Worm (Caenorhabditis elegans) whole organism, L1 larva: ENCODE measurements around the gene nphp-4.

Experiments used
- C16A3.4 ChIP-seq: fragments of 150-350 bp; optimal IDR thresholded peaks from 2 replicates; lab custom pipeline; 2014; ENCODE audit warnings: missing biosample characterization, missing genetic modification characterization
- C34B4.2 ChIP-seq: sonication (generic microtip); optimal IDR thresholded peaks from 2 replicates; lab custom pipeline; 2017; ENCODE audit warnings: mild to moderate bottlenecking, missing genetic modification characterization, missing compliant biosample characterization
- F16B12.6 ChIP-seq: fragments of 150-350 bp; optimal IDR thresholded peaks from 2 replicates; lab custom pipeline; 2014; ENCODE audit warnings: missing biosample characterization, missing genetic modification characterization
- Y116A8C.19 ChIP-seq: sonication (generic microtip); optimal IDR thresholded peaks from 2 replicates; lab custom pipeline; 2016; ENCODE audit warnings: missing compliant biosample characterization, missing genetic modification characterization, borderline replicate concordance
- aha-1 ChIP-seq: fragments of 150-350 bp; optimal IDR thresholded peaks from 2 replicates; lab custom pipeline; 2014; ENCODE audit warnings: missing biosample characterization, missing genetic modification characterization
- ama-1 ChIP-seq: fragments of 150-350 bp; optimal IDR thresholded peaks from 2 replicates; lab custom pipeline; 2014
- blmp-1 ChIP-seq: fragments of 150-350 bp; optimal IDR thresholded peaks from 2 replicates; lab custom pipeline; 2014; ENCODE audit warnings: missing biosample characterization, missing genetic modification characterization
- ceh-63 ChIP-seq: fragments of 200-800 bp; sonication (Bioruptor generic); optimal IDR thresholded peaks from 2 replicates; lab custom pipeline; 2018; ENCODE audit warnings: mild to moderate bottlenecking, missing genetic modification characterization, missing compliant biosample characterization
- ceh-8 ChIP-seq: fragments of 200-800 bp; sonication (Bioruptor generic); optimal IDR thresholded peaks from 2 replicates; lab custom pipeline; 2018; ENCODE audit warnings: mild to moderate bottlenecking, missing genetic modification characterization, moderate library complexity, missing compliant biosample characterization
- ceh-82 ChIP-seq, 3 experiments: fragments of 150-350 bp in 1 of 3; sonication (generic microtip) in 2 of 3; optimal IDR thresholded peaks; 2 replicates each; lab custom pipeline; 2014 to 2017; ENCODE audit warnings: missing biosample characterization in 3 of 3, missing genetic modification characterization in 3 of 3
- ces-1 ChIP-seq: fragments of 150-350 bp; optimal IDR thresholded peaks from 2 replicates; lab custom pipeline; 2014; ENCODE audit warnings: missing biosample characterization, missing genetic modification reagents, missing genetic modification characterization
- dpl-1 ChIP-seq, 3 experiments: fragments of 150-350 bp in 2 of 3; sonication (generic microtip) in 1 of 3; optimal IDR thresholded peaks; 2 replicates each; lab custom pipeline; 2014 to 2017; ENCODE audit warnings: missing biosample characterization in 3 of 3, missing genetic modification characterization in 3 of 3, missing genetic modification reagents in 3 of 3
- dsc-1 ChIP-seq: sonication (generic microtip); optimal IDR thresholded peaks from 2 replicates; lab custom pipeline; 2016; ENCODE audit warnings: mild to moderate bottlenecking, missing genetic modification characterization, missing compliant biosample characterization
- efl-1 ChIP-seq, 4 experiments: fragments of 150-350 bp; optimal IDR thresholded peaks in 3 of 4; peaks in 1 of 4; 1 replicate in 1 of 4; 2 replicates in 3 of 4; lab custom pipeline; 2014; ENCODE audit warnings: missing biosample characterization in 2 of 4, missing genetic modification characterization in 2 of 4, missing genetic modification reagents in 2 of 4
- efl-3 ChIP-seq: fragments of 200-800 bp; sonication (Bioruptor generic); optimal IDR thresholded peaks from 2 replicates; lab custom pipeline; 2018; ENCODE audit warnings: mild to moderate bottlenecking, missing genetic modification characterization, missing compliant biosample characterization
- egl-27 ChIP-seq, 2 experiments: fragments of 150-350 bp in 1 of 2; sonication (generic microtip); optimal IDR thresholded peaks; 3 replicates each; lab custom pipeline; 2017 to 2018; ENCODE audit warnings: missing biosample characterization in 2 of 2, missing genetic modification characterization in 2 of 2, missing genetic modification reagents in 2 of 2
- ets-5 ChIP-seq: fragments of 200-800 bp; sonication (Bioruptor generic); IDR thresholded peaks from 2 replicates; pipeline ENCODE4 v1.3.6; 2022; ENCODE audit warnings: missing genetic modification characterization, missing compliant biosample characterization
- fkh-8 ChIP-seq: sonication (generic microtip); optimal IDR thresholded peaks from 2 replicates; lab custom pipeline; 2016; ENCODE audit warnings: mild to moderate bottlenecking, missing genetic modification characterization, missing compliant biosample characterization
- fos-1 ChIP-seq: fragments of 150-350 bp; optimal IDR thresholded peaks from 2 replicates; lab custom pipeline; 2014; ENCODE audit warnings: missing biosample characterization, missing genetic modification characterization
- hlh-4 ChIP-seq: sonication (generic microtip); optimal IDR thresholded peaks from 2 replicates; lab custom pipeline; 2016; ENCODE audit warnings: mild to moderate bottlenecking, missing genetic modification characterization, missing compliant biosample characterization
- hpl-2 ChIP-seq: fragments of 150-350 bp; optimal IDR thresholded peaks from 2 replicates; lab custom pipeline; 2014; ENCODE audit warnings: missing biosample characterization, missing genetic modification reagents, missing genetic modification characterization
- irx-1 ChIP-seq: sonication (generic microtip); optimal IDR thresholded peaks from 2 replicates; lab custom pipeline; 2016; ENCODE audit warnings: missing genetic modification characterization, missing compliant biosample characterization
- isw-1 ChIP-seq: fragments of 200-800 bp; sonication (Bioruptor generic); IDR thresholded peaks from 2 replicates; pipeline ENCODE4 v1.3.6; 2022; ENCODE audit warnings: missing genetic modification characterization, missing compliant biosample characterization
- jun-1 ChIP-seq: fragments of 150-350 bp; optimal IDR thresholded peaks from 2 replicates; lab custom pipeline; 2014; ENCODE audit warnings: missing biosample characterization, missing genetic modification reagents, missing genetic modification characterization
- lin-13 ChIP-seq: fragments of 150-350 bp; optimal IDR thresholded peaks from 2 replicates; lab custom pipeline; 2014; ENCODE audit warnings: missing biosample characterization, missing genetic modification reagents, missing genetic modification characterization
- lin-14 ChIP-seq: fragments of 200-800 bp; sonication (Bioruptor generic); optimal IDR thresholded peaks from 2 replicates; lab custom pipeline; 2018; ENCODE audit warnings: mild to moderate bottlenecking, missing genetic modification characterization, moderate library complexity, missing compliant biosample characterization
- lin-15B ChIP-seq: fragments of 150-350 bp; sonication (generic microtip); optimal IDR thresholded peaks from 3 replicates; lab custom pipeline; 2014; ENCODE audit warnings: missing biosample characterization, missing genetic modification characterization
- lin-35 ChIP-seq, 2 experiments: fragments of 150-350 bp; optimal IDR thresholded peaks; 2 replicates each; lab custom pipeline; 2014; ENCODE audit warnings: missing biosample characterization in 2 of 2, missing genetic modification characterization in 2 of 2, missing genetic modification reagents in 2 of 2
- lin-39 ChIP-seq: fragments of 150-350 bp; optimal IDR thresholded peaks from 2 replicates; lab custom pipeline; 2014; ENCODE audit warnings: missing biosample characterization, missing genetic modification reagents, missing genetic modification characterization
- lir-3 ChIP-seq: sonication (generic microtip); optimal IDR thresholded peaks from 2 replicates; lab custom pipeline; 2016; ENCODE audit warnings: mild to moderate bottlenecking, missing genetic modification characterization, moderate library complexity, missing compliant biosample characterization; ENCODE audit not compliant: poor library complexity
- lsy-2 ChIP-seq, 2 experiments: fragments of 150-350 bp; optimal IDR thresholded peaks; 2 replicates each; lab custom pipeline; 2014; ENCODE audit warnings: missing biosample characterization in 2 of 2, missing genetic modification characterization in 2 of 2
- mab-9 ChIP-seq: fragments of 200-800 bp; sonication (Bioruptor generic); IDR thresholded peaks from 2 replicates; pipeline ENCODE4 v1.3.6; 2022; ENCODE audit warnings: missing genetic modification reagents, missing genetic modification characterization, missing compliant biosample characterization
- nhr-11 ChIP-seq: fragments of 150-350 bp; optimal IDR thresholded peaks from 2 replicates; lab custom pipeline; 2014; ENCODE audit warnings: missing biosample characterization, missing genetic modification characterization
- nhr-12 ChIP-seq: sonication (generic microtip); optimal IDR thresholded peaks from 2 replicates; lab custom pipeline; 2017; ENCODE audit warnings: missing biosample characterization, missing genetic modification characterization
- nhr-19 ChIP-seq: fragments of 200-800 bp; sonication (Bioruptor generic); conservative IDR thresholded peaks from 2 replicates; pipeline ENCODE4 v1.3.6; 2022; ENCODE audit warnings: missing genetic modification characterization, missing compliant biosample characterization
- nhr-20 ChIP-seq: sonication (generic microtip); optimal IDR thresholded peaks from 2 replicates; lab custom pipeline; 2016; ENCODE audit warnings: mild to moderate bottlenecking, missing genetic modification characterization, missing compliant biosample characterization
- nhr-237 ChIP-seq: fragments of 150-350 bp; optimal IDR thresholded peaks from 2 replicates; lab custom pipeline; 2014; ENCODE audit warnings: missing biosample characterization, missing genetic modification characterization
- nhr-47 ChIP-seq: sonication (generic microtip); optimal IDR thresholded peaks from 2 replicates; lab custom pipeline; 2016; ENCODE audit warnings: mild to moderate bottlenecking, missing genetic modification characterization, moderate library complexity, missing compliant biosample characterization
- nhr-71 ChIP-seq: sonication (generic microtip); optimal IDR thresholded peaks from 2 replicates; lab custom pipeline; 2016; ENCODE audit warnings: mild to moderate bottlenecking, missing genetic modification characterization, moderate library complexity, missing compliant biosample characterization
- nhr-84 ChIP-seq: sonication (generic microtip); optimal IDR thresholded peaks from 2 replicates; lab custom pipeline; 2017; ENCODE audit warnings: missing biosample characterization, missing genetic modification characterization
- nhr-85 ChIP-seq: sonication (generic microtip); peaks from one replicate; lab custom pipeline; 2016; ENCODE audit warnings: missing genetic modification characterization, inconsistent platforms, missing compliant biosample characterization
- nhr-90 ChIP-seq: sonication (generic microtip); optimal IDR thresholded peaks from 2 replicates; lab custom pipeline; 2016; ENCODE audit warnings: mild to moderate bottlenecking, missing genetic modification characterization, missing compliant biosample characterization; ENCODE audit not compliant: poor library complexity
- pax-3 ChIP-seq: fragments of 200-800 bp; sonication (Bioruptor generic); optimal IDR thresholded peaks from 2 replicates; lab custom pipeline; 2018; ENCODE audit warnings: mild to moderate bottlenecking, missing genetic modification characterization, moderate library complexity, missing compliant biosample characterization
- pqm-1 ChIP-seq: sonication (generic microtip); optimal IDR thresholded peaks from 3 replicates; lab custom pipeline; 2017; ENCODE audit warnings: missing biosample characterization, missing genetic modification characterization
- skn-1 ChIP-seq: fragments of 150-350 bp; optimal IDR thresholded peaks from 2 replicates; lab custom pipeline; 2014; ENCODE audit warnings: missing biosample characterization, missing genetic modification characterization
- sup-37 ChIP-seq: fragments of 200-800 bp; sonication (Bioruptor generic); optimal IDR thresholded peaks from 2 replicates; lab custom pipeline; 2018; ENCODE audit warnings: mild to moderate bottlenecking, missing genetic modification characterization, missing compliant biosample characterization
- swsn-7 ChIP-seq: sonication (generic microtip); optimal IDR thresholded peaks from 2 replicates; lab custom pipeline; 2016; ENCODE audit warnings: missing genetic modification characterization, missing compliant biosample characterization
- tbx-2 ChIP-seq: sonication (generic microtip); optimal IDR thresholded peaks from 2 replicates; lab custom pipeline; 2016; ENCODE audit warnings: missing genetic modification characterization, missing compliant biosample characterization
- unc-62 ChIP-seq: fragments of 150-350 bp; optimal IDR thresholded peaks from 2 replicates; lab custom pipeline; 2014; ENCODE audit warnings: missing biosample characterization, missing genetic modification reagents, missing genetic modification characterization
- unc-86 ChIP-seq: sonication (generic microtip); optimal IDR thresholded peaks from 2 replicates; lab custom pipeline; 2016; ENCODE audit warnings: missing genetic modification characterization, missing compliant biosample characterization
- xbp-1 ChIP-seq: sonication (generic microtip); optimal IDR thresholded peaks from 2 replicates; lab custom pipeline; 2016; ENCODE audit warnings: missing genetic modification characterization, missing compliant biosample characterization
- zag-1 ChIP-seq: fragments of 150-350 bp; optimal IDR thresholded peaks from 2 replicates; lab custom pipeline; 2014; ENCODE audit warnings: missing biosample characterization, missing genetic modification characterization
- zip-4 ChIP-seq: fragments of 200-800 bp; sonication (Bioruptor generic); optimal IDR thresholded peaks from 2 replicates; lab custom pipeline; 2018; ENCODE audit warnings: mild to moderate bottlenecking, missing genetic modification characterization, moderate library complexity, missing compliant biosample characterization
- ztf-4 ChIP-seq: fragments of 150-350 bp; optimal IDR thresholded peaks from 2 replicates; lab custom pipeline; 2014; ENCODE audit warnings: missing biosample characterization, missing genetic modification characterization

The nphp-4 gene

DNA sequence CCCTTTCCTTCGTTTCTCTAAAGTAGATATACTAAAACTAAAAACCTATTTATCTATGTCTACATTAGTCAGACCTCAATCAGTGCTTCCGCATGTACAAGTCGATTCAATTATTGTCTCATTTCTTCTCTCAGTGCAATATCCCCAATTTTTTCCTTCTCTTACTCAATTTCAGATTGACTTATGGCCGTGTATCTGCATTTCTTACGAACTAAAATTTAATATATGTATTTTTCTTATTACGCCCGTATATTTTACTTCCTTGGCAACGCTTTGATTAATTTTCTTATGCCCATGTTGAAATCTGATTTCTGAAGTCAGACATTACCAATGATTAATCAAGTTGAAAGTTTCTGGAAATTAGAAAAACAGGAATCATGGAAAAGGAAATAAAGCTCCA is 11.4 kb upstream of the nphp-4 start:
- no peak for TF ChIP-seq blmp-1 (tag; lab: Kevin White, UChicago)
- TF ChIP-seq ceh-82 (tag; optimal IDR thresholded peaks at IDR 0.05; lab: Kevin White, UChicago) = no peak
- TF ChIP-seq ceh-8 = no peak
- peak; percentile 20 for TF ChIP-seq nhr-20
- no peak for TF ChIP-seq nhr-84 (tag; lab: Kevin White, UChicago)
- TF ChIP-seq unc-86 = no peak
- TF ChIP-seq ztf-4 (tag; lab: Kevin White, UChicago) = no peak
- TF ChIP-seq pqm-1 (tag; lab: Kevin White, UChicago) = no peak
- TF ChIP-seq hlh-4 (tag; lab: Kevin White, UChicago) = no peak
- no peak for TF ChIP-seq F16B12.6 (tag; lab: Kevin White, UChicago)
- no peak for TF ChIP-seq lin-39 (tag; lab: Kevin White, UChicago)
- TF ChIP-seq lin-14 (GFP tag; lab: Kevin White, UChicago) = peak; percentile 75
- no peak for TF ChIP-seq aha-1
- TF ChIP-seq xbp-1 (tag; lab: Kevin White, UChicago) = no peak
- no peak for TF ChIP-seq zag-1 (tag; lab: Kevin White, UChicago)
- no peak for TF ChIP-seq hpl-2 (GFP tag; lab: Kevin White, UChicago)
- peak; percentile 60 for TF ChIP-seq nhr-47 (tag; lab: Kevin White, UChicago)
- TF ChIP-seq nhr-85 = no peak
- no peak for TF ChIP-seq zip-4 (GFP tag; lab: Kevin White, UChicago)
- TF ChIP-seq dpl-1 (GFP tag; optimal IDR thresholded peaks at IDR 0.05; lab: Kevin White, UChicago) = no peak
- no peak for TF ChIP-seq ama-1 (lab: Kevin White, UChicago)
- TF ChIP-seq isw-1 (GFP tag; lab: Robert Waterston, UW) = no peak
- no peak for TF ChIP-seq ceh-63 (GFP tag; lab: Kevin White, UChicago)
- TF ChIP-seq lsy-2 (tag; optimal IDR thresholded peaks at IDR 0.05; lab: Kevin White, UChicago) = peak; percentile 1 to 20
- no peak for TF ChIP-seq ets-5
- peak; percentile 54 for TF ChIP-seq nhr-237 (tag; lab: Kevin White, UChicago)
- peak; percentile 29 for TF ChIP-seq swsn-7
- TF ChIP-seq lir-3 (tag; lab: Kevin White, UChicago) = no peak
- no peak for TF ChIP-seq nhr-12 (tag; lab: Kevin White, UChicago)
- TF ChIP-seq pax-3 (tag; lab: Kevin White, UChicago) = no peak
- no peak for TF ChIP-seq lin-13
- TF ChIP-seq efl-1 (optimal IDR thresholded peaks at IDR 0.05; lab: Kevin White, UChicago) = no peak
- TF ChIP-seq efl-1 (GFP tag; optimal IDR thresholded peaks at IDR 0.05 in 1 of 2; lab: Kevin White, UChicago) = no peak
- TF ChIP-seq skn-1 (tag; lab: Kevin White, UChicago) = no peak
- no peak for TF ChIP-seq jun-1 (tag; lab: Kevin White, UChicago)
- no peak for TF ChIP-seq fos-1
- no peak for TF ChIP-seq nhr-19
- TF ChIP-seq C34B4.2 = no peak
- TF ChIP-seq irx-1 (tag; lab: Kevin White, UChicago) = no peak
- TF ChIP-seq unc-62 (GFP tag; lab: Kevin White, UChicago) = no peak
- no peak for TF ChIP-seq ces-1 (GFP tag; lab: Kevin White, UChicago)
- TF ChIP-seq nhr-71 (tag; lab: Kevin White, UChicago) = peak; percentile 64
- TF ChIP-seq egl-27 (tag; optimal IDR thresholded peaks at IDR 0.05; lab: Kevin White, UChicago) = no peak
- TF ChIP-seq C16A3.4 (tag; lab: Kevin White, UChicago) = no peak
- peak; percentile 82 for TF ChIP-seq fkh-8
- TF ChIP-seq mab-9 (GFP tag; lab: Robert Waterston, UW) = no peak
- no peak for TF ChIP-seq Y116A8C.19 (tag; lab: Kevin White, UChicago)
- no peak for TF ChIP-seq lin-15B (tag; lab: Kevin White, UChicago)
- no peak for TF ChIP-seq sup-37 (GFP tag; lab: Kevin White, UChicago)
- TF ChIP-seq efl-3 (GFP tag; lab: Kevin White, UChicago) = no peak
- TF ChIP-seq lin-35 (GFP tag; optimal IDR thresholded peaks at IDR 0.05; lab: Kevin White, UChicago) = no peak
- TF ChIP-seq dsc-1 = no peak
- peak; percentile 54 for TF ChIP-seq nhr-11 (tag; lab: Kevin White, UChicago)
- TF ChIP-seq nhr-90 (tag; lab: Kevin White, UChicago) = no peak
- peak; percentile 27 for TF ChIP-seq tbx-2
